Fruit fly (Drosophila melanogaster): ENCODE results near the gene Spn77Bc.

The Spn77Bc gene

dm6 chr3L:20296797-20297196 lies 45.6 kb upstream of the Spn77Bc start, which contains the start of gene FRG1 (continued):
- no peak for TF ChIP-seq CG12391 (tag; optimal IDR thresholded peaks at IDR 0.05)
- TF ChIP-seq so (GFP tag; IDR thresholded peaks at IDR 0.05) = no peak
- peak; percentile 1 for TF ChIP-seq CG2712 (tag; optimal IDR thresholded peaks at IDR 0.05)
- no peak for TF ChIP-seq Atf3 (GFP tag; optimal IDR thresholded peaks at IDR 0.05)
- TF ChIP-seq CG1647 (GFP tag; optimal IDR thresholded peaks at IDR 0.05) = no peak
- TF ChIP-seq fu2 (GFP tag; optimal IDR thresholded peaks at IDR 0.05) = no peak
- no peak for TF ChIP-seq CG2202 (tag; optimal IDR thresholded peaks at IDR 0.05)
- no peak for TF ChIP-seq salm (tag; optimal IDR thresholded peaks at IDR 0.05)
- TF ChIP-seq corto (GFP tag; optimal IDR thresholded peaks at IDR 0.05) = no peak
- TF ChIP-seq CG14965 (GFP tag; optimal IDR thresholded peaks at IDR 0.05; ENCODE audit: borderline replicate concordance) = no peak
- peak; percentile 72 for TF ChIP-seq hbn (GFP tag; IDR thresholded peaks at IDR 0.05; ENCODE audit: partially characterized antibody)
- no peak for TF ChIP-seq lov (optimal IDR thresholded peaks at IDR 0.05)
- TF ChIP-seq lov (GFP tag; IDR thresholded peaks at IDR 0.05) = no peak
- no peak for TF ChIP-seq az2 (GFP tag; optimal IDR thresholded peaks at IDR 0.05)
- TF ChIP-seq rib (GFP tag; IDR thresholded peaks at IDR 0.05) = no peak
- TF ChIP-seq Atf6 (GFP tag; IDR thresholded peaks at IDR 0.05) = no peak
- TF ChIP-seq MBD-R2 (GFP tag; IDR thresholded peaks at IDR 0.05) = peak; percentile 73
- no peak for TF ChIP-seq CG1529 (GFP tag; optimal IDR thresholded peaks at IDR 0.05)
- TF ChIP-seq al (GFP tag; IDR thresholded peaks at IDR 0.05) = no peak
- no peak for TF ChIP-seq seq (GFP tag; IDR thresholded peaks at IDR 0.05)
- TF ChIP-seq CG6854 (GFP tag; optimal IDR thresholded peaks at IDR 0.05) = no peak
- TF ChIP-seq crc (GFP tag; optimal IDR thresholded peaks at IDR 0.05) = no peak
- peak; percentile 34 for TF ChIP-seq phol (tag; optimal IDR thresholded peaks at IDR 0.05)
- TF ChIP-seq gsb-n (tag; optimal IDR thresholded peaks at IDR 0.05) = no peak
- TF ChIP-seq GATAe (GFP tag; conservative IDR thresholded peaks at IDR 0.05) = no peak
- TF ChIP-seq Ets97D (GFP tag; optimal IDR thresholded peaks at IDR 0.05) = no peak
- no peak for TF ChIP-seq slou (GFP tag; optimal IDR thresholded peaks at IDR 0.05)
- peak; percentile 59; the same call in 2 of the 3 replicates for TF ChIP-seq Doc3 (GFP tag; IDR thresholded peaks at IDR 0.05; ENCODE audit: partially characterized antibody)
- TF ChIP-seq CG7928 (GFP tag; optimal IDR thresholded peaks at IDR 0.05) = no peak
- no peak for TF ChIP-seq tio (GFP tag; optimal IDR thresholded peaks at IDR 0.05)
- peak; percentile 87 for TF ChIP-seq CG13287 (GFP tag; IDR thresholded peaks at IDR 0.05; ENCODE audit: partially characterized antibody)
- TF ChIP-seq CG31365 (tag; optimal IDR thresholded peaks at IDR 0.05) = no peak
- peak; percentile 84 for TF ChIP-seq stwl (tag; optimal IDR thresholded peaks at IDR 0.05)
- peak; percentile 47; the same call in 2 of the 3 replicates for TF ChIP-seq zen2 (GFP tag; IDR thresholded peaks at IDR 0.05; ENCODE audit: partially characterized antibody)
- no peak for TF ChIP-seq H15 (GFP tag; IDR thresholded peaks at IDR 0.05)
- no peak for TF ChIP-seq ewg (GFP tag; optimal IDR thresholded peaks at IDR 0.05)
- TF ChIP-seq Eip74EF (GFP tag; optimal IDR thresholded peaks at IDR 0.05) = no peak
- no peak for TF ChIP-seq Ets65A (GFP tag)
- no peak for TF ChIP-seq CG32532 (GFP tag; IDR thresholded peaks at IDR 0.05)
- TF ChIP-seq CG11723 (GFP tag; optimal IDR thresholded peaks at IDR 0.05) = no peak
- TF ChIP-seq onecut (GFP tag; IDR thresholded peaks at IDR 0.05) = no peak
- TF ChIP-seq CG10979 (tag; optimal IDR thresholded peaks at IDR 0.05) = no peak
- TF ChIP-seq vnd (GFP tag; IDR thresholded peaks at IDR 0.05; ENCODE audit: partially characterized antibody) = peak; percentile 61; the same call in 1 of the 3 replicates
- no peak for TF ChIP-seq kni (GFP tag; optimal IDR thresholded peaks at IDR 0.05)
- TF ChIP-seq CG7357 (GFP tag; IDR thresholded peaks at IDR 0.05) = no peak
- no peak for TF ChIP-seq H2.0 (GFP tag; IDR thresholded peaks at IDR 0.05)
- TF ChIP-seq CG13123 (GFP tag; optimal IDR thresholded peaks at IDR 0.05) = no peak
- 0 out of 4 replicates have a peak, but pooled peaks have one; percentile 69 for TF ChIP-seq chinmo (GFP tag; IDR thresholded peaks at IDR 0.05; ENCODE audit: partially characterized antibody)
- TF ChIP-seq Chrac-16 (GFP tag; optimal IDR thresholded peaks at IDR 0.05) = no peak
- peak in 1 of 2 experiments; percentile 5 for TF ChIP-seq crp (GFP tag; optimal IDR thresholded peaks at IDR 0.05)
- peak; percentile 64; the same call in 2 of the 3 replicates for TF ChIP-seq mld (GFP tag; IDR thresholded peaks at IDR 0.05; ENCODE audit: partially characterized antibody)
